Fruit fly (Drosophila melanogaster) whole organism, embryonic: ENCODE measurements around the gene CG14154.

ENCODE experiments used
- Bgb ChIP-seq: fragments of 200-800 bp; sonication (Bioruptor generic); IDR thresholded peaks from 2 replicates; pipeline ENCODE4 v1.3.6; 2022; ENCODE audit warnings: missing biosample characterization, missing genetic modification characterization; ENCODE audit not compliant: partially characterized antibody
- CG10543 ChIP-seq: fragments of 200-800 bp; sonication (Bioruptor generic); optimal IDR thresholded peaks from 3 replicates; lab custom pipeline; 2017; ENCODE audit warnings: missing biosample characterization, mild to moderate bottlenecking, missing genetic modification characterization, moderate library complexity
- CG10654 ChIP-seq: fragments of 200-800 bp; sonication (Bioruptor generic); optimal IDR thresholded peaks from 2 replicates; lab custom pipeline; 2016; ENCODE audit warnings: missing biosample characterization, missing genetic modification characterization
- CG11560 ChIP-seq: fragments of 200-800 bp; sonication (Bioruptor generic); IDR thresholded peaks from 3 replicates; pipeline ENCODE4 v1.3.6; 2022; ENCODE audit warnings: missing biosample characterization, missing genetic modification characterization
- CG11723 ChIP-seq: fragments of 200-800 bp; sonication (Bioruptor generic); optimal IDR thresholded peaks from 2 replicates; lab custom pipeline; 2017; ENCODE audit warnings: missing biosample characterization, mild to moderate bottlenecking, missing genetic modification characterization
- CG12659 ChIP-seq: fragments of 200-800 bp; sonication (Bioruptor generic); optimal IDR thresholded peaks from 3 replicates; lab custom pipeline; 2017; ENCODE audit warnings: mild to moderate bottlenecking, missing biosample characterization, missing genetic modification reagents, missing genetic modification characterization
- CG14050 ChIP-seq: fragments of 200-800 bp; sonication (Bioruptor generic); IDR thresholded peaks from 3 replicates; pipeline ENCODE4 v1.3.6; 2022; ENCODE audit warnings: missing biosample characterization, missing genetic modification characterization
- CG15479 ChIP-seq: fragments of 200-800 bp; sonication (Bioruptor generic); optimal IDR thresholded peaks from 3 replicates; lab custom pipeline; 2019; ENCODE audit warnings: missing biosample characterization, mild to moderate bottlenecking, missing genetic modification characterization, moderate library complexity
- CG17612 ChIP-seq: fragments of 200-800 bp; sonication (Bioruptor generic); IDR thresholded peaks from 2 replicates; pipeline ENCODE4 v1.3.6; 2022; ENCODE audit warnings: missing biosample characterization, missing genetic modification characterization
- CG2120 ChIP-seq: fragments of 200-800 bp; sonication (Bioruptor generic); optimal IDR thresholded peaks from 3 replicates; lab custom pipeline; 2016; ENCODE audit warnings: missing biosample characterization, missing genetic modification characterization
- CG2678 ChIP-seq: fragments of 200-800 bp; sonication (Bioruptor generic); optimal IDR thresholded peaks from 3 replicates; lab custom pipeline; 2019; ENCODE audit warnings: missing biosample characterization, mild to moderate bottlenecking, missing genetic modification characterization, moderate library complexity
- CG30020 ChIP-seq: fragments of 200-800 bp; optimal IDR thresholded peaks from 2 replicates; lab custom pipeline; 2019; ENCODE audit warnings: missing biosample characterization, mild to moderate bottlenecking, missing genetic modification characterization, moderate library complexity
- CG30403 ChIP-seq: fragments of 200-800 bp; sonication (Bioruptor generic); optimal IDR thresholded peaks from 3 replicates; lab custom pipeline; 2016; ENCODE audit warnings: missing biosample characterization, missing genetic modification characterization
- CG31224 ChIP-seq: fragments of 200-800 bp; sonication (Bioruptor generic); IDR thresholded peaks from 2 replicates; pipeline ENCODE4 v1.3.6; 2022; ENCODE audit warnings: missing biosample characterization, missing genetic modification characterization
- CG31388 ChIP-seq: fragments of 200-800 bp; sonication (Bioruptor generic); optimal IDR thresholded peaks from 2 replicates; lab custom pipeline; 2016; ENCODE audit warnings: missing biosample characterization, missing genetic modification characterization
- CG32772 ChIP-seq: fragments of 200-800 bp; sonication (Bioruptor generic); IDR thresholded peaks from 2 replicates; pipeline ENCODE4 v1.3.6; 2022; ENCODE audit warnings: missing biosample characterization, missing genetic modification characterization
- CG33213 ChIP-seq: fragments of 200-800 bp; sonication (Bioruptor generic); optimal IDR thresholded peaks from 3 replicates; lab custom pipeline; 2016; ENCODE audit warnings: missing biosample characterization, missing genetic modification characterization
- CG3407 ChIP-seq: fragments of 200-800 bp; sonication (Bioruptor generic); optimal IDR thresholded peaks from 2 replicates; lab custom pipeline; 2018; ENCODE audit warnings: missing biosample characterization, mild to moderate bottlenecking, missing genetic modification characterization
- CG6272 ChIP-seq: fragments of 200-800 bp; sonication (Bioruptor generic); IDR thresholded peaks from 2 replicates; pipeline ENCODE4 v1.3.6; 2022; ENCODE audit warnings: missing biosample characterization, missing genetic modification characterization
- CG6654 ChIP-seq: fragments of 200-800 bp; sonication (Bioruptor generic); optimal IDR thresholded peaks from 2 replicates; lab custom pipeline; 2017; ENCODE audit warnings: missing biosample characterization, mild to moderate bottlenecking, missing genetic modification characterization
- CG7271 ChIP-seq: fragments of 200-800 bp; sonication (Bioruptor generic); optimal IDR thresholded peaks from 2 replicates; lab custom pipeline; 2018; ENCODE audit warnings: missing biosample characterization, mild to moderate bottlenecking, missing genetic modification characterization, moderate library complexity
- CoRest ChIP-seq: fragments of 200-800 bp; sonication (Bioruptor generic); optimal IDR thresholded peaks from 3 replicates; lab custom pipeline; 2018; ENCODE audit warnings: missing biosample characterization, mild to moderate bottlenecking, missing genetic modification characterization, moderate library complexity
- Dbx ChIP-seq: fragments of 200-800 bp; sonication (Bioruptor generic); IDR thresholded peaks from 3 replicates; pipeline ENCODE4 v1.3.6; 2022; ENCODE audit warnings: missing biosample characterization, missing genetic modification characterization
- Dfd ChIP-seq, 2 experiments: fragments of >200 bp; optimal IDR thresholded peaks; 2 replicates each; lab custom pipeline; 2017; ENCODE audit warnings: missing biosample characterization in 2 of 2, missing genetic modification characterization in 2 of 2
- Doc2 ChIP-seq: fragments of 200-800 bp; sonication (Bioruptor generic); IDR thresholded peaks from 2 replicates; pipeline ENCODE4 v1.3.6; 2022; ENCODE audit warnings: missing biosample characterization, missing genetic modification characterization
- E2f2 ChIP-seq: fragments of 200-800 bp; sonication (Bioruptor generic); IDR thresholded peaks from 2 replicates; pipeline ENCODE4 v1.3.6; 2022; ENCODE audit warnings: missing biosample characterization, missing genetic modification characterization
- Ets65A ChIP-seq: fragments of 200-800 bp; sonication (Bioruptor generic); peaks from one replicate; lab custom pipeline; 2016; ENCODE audit warnings: missing biosample characterization, missing genetic modification characterization
- Gug ChIP-seq: fragments of 200-800 bp; sonication (Bioruptor generic); IDR thresholded peaks from 4 replicates; pipeline ENCODE4 v1.3.6; 2022; ENCODE audit warnings: missing biosample characterization, missing genetic modification characterization
- Nf-YC ChIP-seq: fragments of 200-800 bp; optimal IDR thresholded peaks from 3 replicates; lab custom pipeline; 2019; ENCODE audit warnings: missing biosample characterization, mild to moderate bottlenecking, missing genetic modification characterization, moderate library complexity
- Usf ChIP-seq: fragments of 200-800 bp; sonication (Bioruptor generic); optimal IDR thresholded peaks from 2 replicates; lab custom pipeline; 2017; ENCODE audit warnings: missing genotype, missing biosample characterization, missing genetic modification characterization
- bowl ChIP-seq: fragments of 200-800 bp; sonication (Bioruptor generic); IDR thresholded peaks from 2 replicates; pipeline ENCODE4 v1.3.6; 2022; ENCODE audit warnings: missing biosample characterization, missing genetic modification characterization
- bsh ChIP-seq, 2 experiments: fragments of 200-800 bp; sonication (Bioruptor generic); optimal IDR thresholded peaks; 2 replicates each; lab custom pipeline; 2017 to 2018; ENCODE audit warnings: mild to moderate bottlenecking in 2 of 2, missing biosample characterization in 2 of 2, missing genetic modification characterization in 2 of 2, moderate library complexity in 1 of 2
- chm ChIP-seq: fragments of 200-800 bp; sonication (Bioruptor generic); IDR thresholded peaks from 2 replicates; pipeline ENCODE4 v1.3.6; 2022; ENCODE audit warnings: missing biosample characterization, missing genetic modification characterization
- dimm ChIP-seq: fragments of 200-800 bp; sonication (Bioruptor generic); IDR thresholded peaks from 2 replicates; pipeline ENCODE4 v1.3.6; 2022; ENCODE audit warnings: missing biosample characterization, missing genetic modification characterization
- disco-r ChIP-seq: fragments of 200-800 bp; sonication (Bioruptor generic); optimal IDR thresholded peaks from 2 replicates; lab custom pipeline; 2016; ENCODE audit warnings: missing biosample characterization, missing genetic modification characterization
- emc ChIP-seq: fragments of 200-800 bp; sonication (Bioruptor generic); optimal IDR thresholded peaks from 2 replicates; lab custom pipeline; 2016; ENCODE audit warnings: missing biosample characterization, missing genetic modification characterization
- gro ChIP-seq: fragments of 200-800 bp; sonication (Bioruptor generic); optimal IDR thresholded peaks from 2 replicates; lab custom pipeline; 2016; ENCODE audit warnings: missing biosample characterization, missing genetic modification characterization
- gt ChIP-seq: fragments of 200-800 bp; sonication (Bioruptor generic); IDR thresholded peaks from 2 replicates; pipeline ENCODE4 v1.3.6; 2022; ENCODE audit warnings: missing biosample characterization, missing genetic modification characterization
- hth ChIP-seq: fragments of >200 bp; optimal IDR thresholded peaks from 2 replicates; lab custom pipeline; 2017; ENCODE audit warnings: inconsistent platforms
- ind ChIP-seq: fragments of 200-800 bp; sonication (Bioruptor generic); optimal IDR thresholded peaks from 3 replicates; lab custom pipeline; 2016; ENCODE audit warnings: missing biosample characterization, missing genetic modification characterization
- inv ChIP-seq: fragments of 200-800 bp; sonication (Bioruptor generic); IDR thresholded peaks from 2 replicates; pipeline ENCODE4 v1.3.6; 2022; ENCODE audit warnings: missing biosample characterization, missing genetic modification characterization; ENCODE audit not compliant: partially characterized antibody
- jing ChIP-seq: fragments of 200-800 bp; sonication (Bioruptor generic); optimal IDR thresholded peaks from 2 replicates; lab custom pipeline; 2018; ENCODE audit warnings: missing biosample characterization, mild to moderate bottlenecking, missing genetic modification characterization
- peb ChIP-seq: fragments of 200-800 bp; sonication (Bioruptor generic); IDR thresholded peaks from 2 replicates; pipeline ENCODE4 v1.3.6; 2022; ENCODE audit warnings: missing biosample characterization, missing genetic modification characterization
- psq ChIP-seq: fragments of 200-800 bp; sonication (Bioruptor generic); optimal IDR thresholded peaks from 2 replicates; lab custom pipeline; 2017; ENCODE audit warnings: missing biosample characterization, missing genetic modification characterization
- ro ChIP-seq: fragments of 200-800 bp; sonication (Bioruptor generic); IDR thresholded peaks from 2 replicates; pipeline ENCODE4 v1.3.6; 2022; ENCODE audit warnings: missing biosample characterization, missing genetic modification characterization
- scrt ChIP-seq: fragments of 200-800 bp; sonication (Bioruptor generic); optimal IDR thresholded peaks from 2 replicates; lab custom pipeline; 2018; ENCODE audit warnings: missing biosample characterization, mild to moderate bottlenecking, missing genetic modification characterization, moderate library complexity
- sisA ChIP-seq: fragments of 200-800 bp; sonication (Bioruptor generic); IDR thresholded peaks from 2 replicates; pipeline ENCODE4 v1.3.6; 2022; ENCODE audit warnings: missing biosample characterization, missing genetic modification characterization
- sob ChIP-seq: fragments of 200-800 bp; sonication (Bioruptor generic); IDR thresholded peaks from 2 replicates; pipeline ENCODE4 v1.3.6; 2022; ENCODE audit warnings: missing biosample characterization, missing genetic modification characterization
- stc ChIP-seq: fragments of 200-800 bp; sonication (Bioruptor generic); IDR thresholded peaks from 2 replicates; pipeline ENCODE4 v1.3.6; 2022; ENCODE audit warnings: missing biosample characterization, missing genetic modification characterization
- trem ChIP-seq: fragments of 200-800 bp; optimal IDR thresholded peaks from 3 replicates; lab custom pipeline; 2019; ENCODE audit warnings: missing biosample characterization, mild to moderate bottlenecking, missing genetic modification characterization, moderate library complexity
- twi ChIP-seq: fragments of 200-800 bp; optimal IDR thresholded peaks from 2 replicates; lab custom pipeline; 2019; ENCODE audit warnings: missing biosample characterization, mild to moderate bottlenecking, missing genetic modification characterization, moderate library complexity
- zf30C ChIP-seq: fragments of 200-800 bp; sonication (Bioruptor generic); optimal IDR thresholded peaks from 3 replicates; lab custom pipeline; 2018; ENCODE audit warnings: missing biosample characterization, mild to moderate bottlenecking, missing genetic modification characterization

The CG14154 gene

DNA sequence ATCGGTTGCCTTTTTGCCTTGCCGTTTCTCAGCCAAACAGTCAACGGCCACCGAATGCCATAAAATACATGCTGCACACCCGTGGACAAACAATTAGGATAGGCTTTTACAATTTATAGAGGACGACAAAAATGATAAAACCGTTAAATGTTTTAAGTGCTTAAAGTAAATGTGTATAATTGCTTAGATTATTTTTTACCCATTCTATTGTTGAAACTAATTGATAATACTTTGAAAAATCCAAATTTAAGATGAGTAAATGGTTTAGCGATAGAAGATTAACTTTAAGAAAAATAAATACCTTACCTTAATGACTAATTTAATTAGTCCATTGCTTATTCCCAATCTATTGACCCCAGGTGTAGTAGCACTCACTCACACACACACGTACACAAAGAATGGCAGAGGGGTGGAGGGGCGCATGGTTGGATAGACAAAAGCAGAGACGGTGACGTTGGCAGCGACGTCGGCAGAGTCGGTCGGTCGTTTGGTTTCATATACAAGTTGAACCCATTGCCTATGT, 36.9 kb downstream of the CG14154 start (continued):
- TF ChIP-seq bsh (GFP tag; optimal IDR thresholded peaks at IDR 0.05; lab: Kevin White, UChicago) = peak; percentile 76 to 91
- peak; percentile 83 for TF ChIP-seq CG30020 (tag; lab: Kevin White, UChicago)
- TF ChIP-seq psq = peak; percentile 63
- peak; percentile 87 for TF ChIP-seq twi (tag; lab: Kevin White, UChicago)
- TF ChIP-seq CG2120 (GFP tag; lab: Kevin White, UChicago) = peak; percentile 96
- TF ChIP-seq CG31224 = peak; percentile 88
- peak; percentile 92 for TF ChIP-seq CG32772
- TF ChIP-seq disco-r (GFP tag; lab: Kevin White, UChicago) = peak; percentile 91
- peak; percentile 89 for TF ChIP-seq Nf-YC (tag; lab: Kevin White, UChicago)
- TF ChIP-seq Ets65A (GFP tag; lab: Kevin White, UChicago) = peak; percentile 98
- peak; percentile 80 for TF ChIP-seq CG11560 (tag; lab: Robert Waterston, UW)
- no peak for TF ChIP-seq CG7271 (tag; lab: Kevin White, UChicago)
- TF ChIP-seq emc (GFP tag; lab: Kevin White, UChicago) = peak; percentile 76
- no peak for TF ChIP-seq zf30C (GFP tag; lab: Kevin White, UChicago)
- TF ChIP-seq CG10543 (GFP tag; lab: Kevin White, UChicago) = peak; percentile 96
- peak; percentile 85 for TF ChIP-seq gro (GFP tag; lab: Kevin White, UChicago)
- TF ChIP-seq sisA (GFP tag; lab: Robert Waterston, UW) = peak; percentile 91
- peak; percentile 62 for TF ChIP-seq CG15479 (GFP tag; lab: Kevin White, UChicago)
- peak; percentile 98 for TF ChIP-seq CG2678 (tag; lab: Kevin White, UChicago)
- peak; percentile 94 for TF ChIP-seq CG3407 (GFP tag; lab: Kevin White, UChicago)
- no peak for TF ChIP-seq Bgb (GFP tag; lab: Robert Waterston, UW)
- TF ChIP-seq CG11723 (GFP tag; lab: Kevin White, UChicago) = peak; percentile 92
- TF ChIP-seq jing (GFP tag; lab: Kevin White, UChicago) = peak; percentile 77
- peak; percentile 98 for TF ChIP-seq CG30403
- TF ChIP-seq CG33213 (GFP tag; lab: Kevin White, UChicago) = peak; percentile 67
- TF ChIP-seq Doc2 (GFP tag; lab: Robert Waterston, UW) = no peak
- peak; percentile 90 for TF ChIP-seq scrt (GFP tag; lab: Kevin White, UChicago)
- peak; percentile 80 for TF ChIP-seq CG6654 (GFP tag; lab: Kevin White, UChicago)
- peak; percentile 80; the same call in 3 of the 4 replicates for TF ChIP-seq Gug (GFP tag; lab: Robert Waterston, UW)
- TF ChIP-seq dimm (GFP tag; lab: Robert Waterston, UW) = no peak; the same call in 1 of the 2 replicates
- TF ChIP-seq CG10654 (GFP tag; lab: Kevin White, UChicago) = peak; percentile 83
- peak; percentile 76 for TF ChIP-seq CG31388 (GFP tag; lab: Kevin White, UChicago)
- TF ChIP-seq trem (tag; lab: Kevin White, UChicago) = peak; percentile 84
- no peak for TF ChIP-seq hth (lab: Kevin White, UChicago)
- peak; percentile 93; the same call in 1 of the 2 replicates for TF ChIP-seq ro (GFP tag; lab: Robert Waterston, UW)
- TF ChIP-seq gt (GFP tag; lab: Robert Waterston, UW) = no peak; the same call in 1 of the 2 replicates
- TF ChIP-seq ind (GFP tag; lab: Kevin White, UChicago) = peak; percentile 86
- peak; percentile 85 for TF ChIP-seq bowl (GFP tag; lab: Robert Waterston, UW)
- TF ChIP-seq chm (GFP tag; lab: Robert Waterston, UW) = peak; percentile 88
- peak in 1 of 2 experiments; percentile 67 for TF ChIP-seq Dfd (GFP tag; optimal IDR thresholded peaks at IDR 0.05; lab: Kevin White, UChicago)
- peak; percentile 91 for TF ChIP-seq Dbx (GFP tag; lab: Robert Waterston, UW)
- TF ChIP-seq E2f2 = peak; percentile 80; the same call in 1 of the 2 replicates
- peak; percentile 86 for TF ChIP-seq sob (GFP tag; lab: Robert Waterston, UW)
- peak; percentile 76 for TF ChIP-seq CG6272 (GFP tag; lab: Robert Waterston, UW)
- TF ChIP-seq CG12659 (GFP tag; lab: Kevin White, UChicago) = peak; percentile 96
- TF ChIP-seq CG17612 (GFP tag; lab: Robert Waterston, UW) = peak; percentile 86
- TF ChIP-seq CG14050 (GFP tag; lab: Robert Waterston, UW) = peak; percentile 88
- peak; percentile 97 for TF ChIP-seq CoRest
- peak; percentile 95 for TF ChIP-seq stc (GFP tag; lab: Robert Waterston, UW)
- peak; percentile 95 for TF ChIP-seq peb (GFP tag; lab: Robert Waterston, UW)
- TF ChIP-seq inv (GFP tag; lab: Robert Waterston, UW) = no peak
- peak; percentile 80 for TF ChIP-seq Usf (GFP tag; lab: Kevin White, UChicago)
